Fruit fly (Drosophila melanogaster) whole organism, embryonic: ENCODE measurements around the gene CG31740.

Source experiments
- Adf1 ChIP-seq: fragments of 200-800 bp; sonication (Bioruptor generic); IDR thresholded peaks from 2 replicates; pipeline ENCODE4 v1.3.6; 2022; ENCODE audit warnings: missing biosample characterization, missing genetic modification characterization
- CG10979 ChIP-seq: fragments of 200-800 bp; sonication (Bioruptor generic); optimal IDR thresholded peaks from 2 replicates; lab custom pipeline; 2018; ENCODE audit warnings: missing biosample characterization, mild to moderate bottlenecking, missing genetic modification characterization, moderate library complexity
- CG11398 ChIP-seq: fragments of 200-800 bp; sonication (Bioruptor generic); optimal IDR thresholded peaks from 2 replicates; lab custom pipeline; 2016; ENCODE audit warnings: missing biosample characterization, missing genetic modification characterization
- CG11696 ChIP-seq: fragments of 200-800 bp; sonication (Bioruptor generic); IDR thresholded peaks from 2 replicates; pipeline ENCODE4 v1.3.6; 2022; ENCODE audit warnings: missing biosample characterization, missing genetic modification characterization
- CG1233 ChIP-seq: fragments of 200-800 bp; sonication (Bioruptor generic); optimal IDR thresholded peaks from 4 replicates; lab custom pipeline; 2018; ENCODE audit warnings: missing biosample characterization, mild to moderate bottlenecking, missing genetic modification characterization
- CG13123 ChIP-seq: fragments of 200-800 bp; sonication (Bioruptor generic); optimal IDR thresholded peaks from 2 replicates; lab custom pipeline; 2016; ENCODE audit warnings: missing biosample characterization, missing genetic modification characterization
- CG13624 ChIP-seq: fragments of 200-800 bp; sonication (Bioruptor generic); optimal IDR thresholded peaks from 2 replicates; lab custom pipeline; 2016; ENCODE audit warnings: missing biosample characterization, missing genetic modification characterization
- CG14965 ChIP-seq: fragments of 200-800 bp; sonication (Bioruptor generic); optimal IDR thresholded peaks from 2 replicates; lab custom pipeline; 2016; ENCODE audit warnings: missing biosample characterization, missing genetic modification characterization, borderline replicate concordance
- CG1529 ChIP-seq: fragments of 200-800 bp; sonication (Bioruptor generic); optimal IDR thresholded peaks from 3 replicates; lab custom pipeline; 2018; ENCODE audit warnings: missing biosample characterization, missing genetic modification characterization
- CG18011 ChIP-seq: fragments of 200-800 bp; sonication (Bioruptor generic); optimal IDR thresholded peaks from 2 replicates; lab custom pipeline; 2017; ENCODE audit warnings: missing biosample characterization, missing genetic modification characterization, mild to moderate bottlenecking, moderate library complexity, missing genotype
- CG18262 ChIP-seq: fragments of 200-800 bp; optimal IDR thresholded peaks from 3 replicates; lab custom pipeline; 2019; ENCODE audit warnings: missing biosample characterization, mild to moderate bottlenecking, missing genetic modification characterization, moderate library complexity
- CG18619 ChIP-seq: fragments of 200-800 bp; sonication (Bioruptor generic); optimal IDR thresholded peaks from 3 replicates; lab custom pipeline; 2017; ENCODE audit warnings: missing biosample characterization, mild to moderate bottlenecking, missing genetic modification characterization
- CG2199 ChIP-seq: fragments of 200-800 bp; sonication (Bioruptor generic); IDR thresholded peaks from 3 replicates; pipeline ENCODE4 v1.3.6; 2022; ENCODE audit warnings: missing biosample characterization, missing genetic modification characterization
- CG32772 ChIP-seq: fragments of 200-800 bp; sonication (Bioruptor generic); IDR thresholded peaks from 2 replicates; pipeline ENCODE4 v1.3.6; 2022; ENCODE audit warnings: missing biosample characterization, missing genetic modification characterization
- CG34224 ChIP-seq: fragments of 200-800 bp; sonication (Bioruptor generic); IDR thresholded peaks from 3 replicates; pipeline ENCODE4 v1.3.6; 2022; ENCODE audit warnings: missing biosample characterization, missing genetic modification characterization; ENCODE audit not compliant: partially characterized antibody
- CG34422 ChIP-seq: fragments of 200-800 bp; sonication (Bioruptor generic); IDR thresholded peaks from 3 replicates; pipeline ENCODE4 v1.3.6; 2022; ENCODE audit warnings: missing biosample characterization, missing genetic modification characterization
- CG4707 ChIP-seq: fragments of 200-800 bp; sonication (Bioruptor generic); optimal IDR thresholded peaks from 2 replicates; lab custom pipeline; 2018; ENCODE audit warnings: missing biosample characterization, mild to moderate bottlenecking, missing genetic modification characterization, moderate library complexity
- CG4730 ChIP-seq: fragments of 200-800 bp; sonication (Bioruptor generic); IDR thresholded peaks from 2 replicates; pipeline ENCODE4 v1.3.6; 2022; ENCODE audit warnings: missing biosample characterization, missing genetic modification characterization
- CG6654 ChIP-seq: fragments of 200-800 bp; sonication (Bioruptor generic); optimal IDR thresholded peaks from 2 replicates; lab custom pipeline; 2017; ENCODE audit warnings: missing biosample characterization, mild to moderate bottlenecking, missing genetic modification characterization
- CG6813 ChIP-seq: fragments of 200-800 bp; sonication (Bioruptor generic); optimal IDR thresholded peaks from 2 replicates; lab custom pipeline; 2017; ENCODE audit warnings: missing biosample characterization, missing genetic modification characterization, mild to moderate bottlenecking, moderate library complexity, missing genetic modification reagents
- CG8089 ChIP-seq: fragments of 200-800 bp; sonication (Bioruptor generic); optimal IDR thresholded peaks from 3 replicates; lab custom pipeline; 2016; ENCODE audit warnings: missing biosample characterization, missing genetic modification characterization
- CG8478 ChIP-seq: fragments of >200 bp; optimal IDR thresholded peaks from 2 replicates; lab custom pipeline; 2018
- CG8944 ChIP-seq: fragments of 200-800 bp; sonication (Bioruptor generic); optimal IDR thresholded peaks from 3 replicates; lab custom pipeline; 2016; ENCODE audit warnings: missing biosample characterization, missing genetic modification characterization
- CkIIα-i1 ChIP-seq: fragments of 200-800 bp; sonication (Bioruptor generic); IDR thresholded peaks from 2 replicates; pipeline ENCODE4 v1.3.6; 2022; ENCODE audit warnings: missing biosample characterization, missing genetic modification characterization
- Dfd ChIP-seq, 2 experiments: fragments of >200 bp; optimal IDR thresholded peaks; 2 replicates each; lab custom pipeline; 2017; ENCODE audit warnings: missing biosample characterization in 2 of 2, missing genetic modification characterization in 2 of 2
- H15 ChIP-seq: fragments of 200-800 bp; sonication (Bioruptor generic); IDR thresholded peaks from 3 replicates; pipeline ENCODE4 v1.3.6; 2022; ENCODE audit warnings: missing biosample characterization, missing genetic modification characterization
- HLH54F ChIP-seq: fragments of 200-800 bp; sonication (Bioruptor generic); optimal IDR thresholded peaks from 3 replicates; lab custom pipeline; 2016; ENCODE audit warnings: missing biosample characterization, missing genetic modification characterization
- MBD-R2 ChIP-seq: fragments of 200-800 bp; sonication (Bioruptor generic); IDR thresholded peaks from 2 replicates; pipeline ENCODE4 v1.3.6; 2022; ENCODE audit warnings: missing biosample characterization, missing genetic modification characterization
- Rfx ChIP-seq: fragments of 200-800 bp; sonication (Bioruptor generic); IDR thresholded peaks from 2 replicates; pipeline ENCODE4 v1.3.6; 2022; ENCODE audit warnings: missing biosample characterization, missing genetic modification characterization
- Trl ChIP-seq, 3 experiments: fragments of >200 bp in 2 of 3; fragments of 200-800 bp in 1 of 3; sonication (Bioruptor generic) in 1 of 3; optimal IDR thresholded peaks; 2 replicates in 1 of 3; 3 replicates in 2 of 3; lab custom pipeline; 2016 to 2017; ENCODE audit warnings: missing biosample characterization in 1 of 3, missing genetic modification characterization in 1 of 3
- ash1 ChIP-seq: fragments of 200-800 bp; sonication (Bioruptor generic); optimal IDR thresholded peaks from 2 replicates; lab custom pipeline; 2018; ENCODE audit warnings: missing biosample characterization, mild to moderate bottlenecking, missing genetic modification characterization
- caup ChIP-seq: fragments of 200-800 bp; sonication (Bioruptor generic); optimal IDR thresholded peaks from 3 replicates; lab custom pipeline; 2017; ENCODE audit warnings: missing biosample characterization, mild to moderate bottlenecking, missing genetic modification characterization, moderate library complexity; ENCODE audit not compliant: severe bottlenecking
- ci ChIP-seq: fragments of 200-800 bp; sonication (Bioruptor generic); IDR thresholded peaks from 3 replicates; pipeline ENCODE4 v1.3.6; 2022; ENCODE audit warnings: missing biosample characterization, missing genetic modification characterization
- dimm ChIP-seq: fragments of 200-800 bp; sonication (Bioruptor generic); IDR thresholded peaks from 2 replicates; pipeline ENCODE4 v1.3.6; 2022; ENCODE audit warnings: missing biosample characterization, missing genetic modification characterization
- fu2 ChIP-seq: fragments of 200-800 bp; sonication (Bioruptor generic); optimal IDR thresholded peaks from 2 replicates; lab custom pipeline; 2016; ENCODE audit warnings: missing biosample characterization, missing genetic modification characterization
- grn ChIP-seq: fragments of 200-800 bp; sonication (Bioruptor generic); optimal IDR thresholded peaks from 3 replicates; lab custom pipeline; 2017; ENCODE audit warnings: missing biosample characterization, missing genetic modification characterization
- kay ChIP-seq: fragments of 200-800 bp; sonication (Bioruptor generic); optimal IDR thresholded peaks from 2 replicates; lab custom pipeline; 2016; ENCODE audit warnings: missing biosample characterization, missing genetic modification characterization
- lola ChIP-seq, 3 experiments: fragments of >200 bp in 2 of 3; fragments of 200-800 bp in 1 of 3; sonication (Bioruptor generic) in 1 of 3; optimal IDR thresholded peaks; 2 replicates each; lab custom pipeline; 2017 to 2019; ENCODE audit warnings: missing biosample characterization in 3 of 3, missing genetic modification characterization in 3 of 3, mild to moderate bottlenecking in 1 of 3, moderate library complexity in 1 of 3
- lov ChIP-seq, 2 experiments: fragments of 200-800 bp in 1 of 2; fragments of >200 bp in 1 of 2; sonication (Bioruptor generic) in 1 of 2; IDR thresholded peaks in 1 of 2; optimal IDR thresholded peaks in 1 of 2; 2 replicates in 1 of 2; 3 replicates in 1 of 2; pipeline versions ENCODE4 v1.3.6 to Lab custom; 2017 to 2022; ENCODE audit warnings: missing biosample characterization in 1 of 2, missing genetic modification characterization in 1 of 2
- nau ChIP-seq: fragments of 200-800 bp; sonication (Bioruptor generic); optimal IDR thresholded peaks from 3 replicates; lab custom pipeline; 2017; ENCODE audit warnings: missing biosample characterization, mild to moderate bottlenecking, missing genetic modification characterization, missing genetic modification reagents
- nerfin-2 ChIP-seq: fragments of 200-800 bp; sonication (Bioruptor generic); IDR thresholded peaks from 2 replicates; pipeline ENCODE4 v1.3.6; 2022; ENCODE audit warnings: missing biosample characterization, missing genetic modification characterization; ENCODE audit not compliant: partially characterized antibody
- peb ChIP-seq: fragments of 200-800 bp; sonication (Bioruptor generic); IDR thresholded peaks from 2 replicates; pipeline ENCODE4 v1.3.6; 2022; ENCODE audit warnings: missing biosample characterization, missing genetic modification characterization
- phol ChIP-seq: fragments of 200-800 bp; sonication (Bioruptor generic); optimal IDR thresholded peaks from 3 replicates; lab custom pipeline; 2018; ENCODE audit warnings: missing biosample characterization, mild to moderate bottlenecking, missing genetic modification characterization, moderate library complexity
- salm ChIP-seq: fragments of 200-800 bp; sonication (Bioruptor generic); optimal IDR thresholded peaks from 2 replicates; lab custom pipeline; 2018; ENCODE audit warnings: missing biosample characterization, mild to moderate bottlenecking, missing genetic modification characterization
- ssp ChIP-seq: fragments of 200-800 bp; sonication (Bioruptor generic); IDR thresholded peaks from 2 replicates; pipeline ENCODE4 v1.3.6; 2022; ENCODE audit warnings: missing biosample characterization, missing genetic modification characterization
- vnd ChIP-seq: fragments of 200-800 bp; sonication (Bioruptor generic); IDR thresholded peaks from 3 replicates; pipeline ENCODE4 v1.3.6; 2022; ENCODE audit warnings: missing biosample characterization, missing genetic modification characterization; ENCODE audit not compliant: partially characterized antibody
- vvl ChIP-seq: fragments of 200-800 bp; sonication (Bioruptor generic); IDR thresholded peaks from 2 replicates; pipeline ENCODE4 v1.3.6; 2022; ENCODE audit warnings: missing biosample characterization, missing genetic modification characterization
- zen2 ChIP-seq: fragments of 200-800 bp; sonication (Bioruptor generic); IDR thresholded peaks from 3 replicates; pipeline ENCODE4 v1.3.6; 2022; ENCODE audit warnings: missing biosample characterization, missing genetic modification characterization; ENCODE audit not compliant: partially characterized antibody
- zf30C ChIP-seq: fragments of 200-800 bp; sonication (Bioruptor generic); optimal IDR thresholded peaks from 3 replicates; lab custom pipeline; 2018; ENCODE audit warnings: missing biosample characterization, mild to moderate bottlenecking, missing genetic modification characterization

The CG31740 gene

dm6 chr2L:17963071-17963567 lies 45.6 kb upstream of the CG31740 start, which contains the start of gene CG5674 (continued):
- peak; percentile 80 for TF ChIP-seq CG34224 (GFP tag; lab: Robert Waterston, UW)
- TF ChIP-seq nau (GFP tag; lab: Kevin White, UChicago), result no peak
- no peak for TF ChIP-seq CG6813 (GFP tag; lab: Kevin White, UChicago)
- TF ChIP-seq ssp (GFP tag; lab: Robert Waterston, UW), result no peak
- peak; percentile 80 for TF ChIP-seq zen2 (GFP tag; lab: Robert Waterston, UW)
- peak; percentile 39; the same call in 1 of the 2 replicates for TF ChIP-seq CG32772 (GFP tag; lab: Robert Waterston, UW)
- no peak for TF ChIP-seq lola (GFP tag; optimal IDR thresholded peaks at IDR 0.05; lab: Kevin White, UChicago)
- TF ChIP-seq Adf1 (GFP tag; lab: Robert Waterston, UW), result no peak; the same call in 1 of the 2 replicates
- TF ChIP-seq peb (GFP tag; lab: Robert Waterston, UW), result no peak
- TF ChIP-seq CG6654 (GFP tag; lab: Kevin White, UChicago), result no peak
- TF ChIP-seq kay (GFP tag; lab: Kevin White, UChicago), result no peak
- TF ChIP-seq ci (GFP tag; lab: Robert Waterston, UW), result peak; percentile 70; the same call in 1 of the 3 replicates
- TF ChIP-seq nerfin-2 (GFP tag; lab: Robert Waterston, UW), result peak; percentile 84; the same call in 1 of the 2 replicates
- peak; percentile 23 for TF ChIP-seq CG18619 (GFP tag; lab: Kevin White, UChicago)
- no peak for TF ChIP-seq CG14965 (GFP tag; lab: Kevin White, UChicago)
- no peak for TF ChIP-seq Trl (optimal IDR thresholded peaks at IDR 0.05; lab: Kevin White, UChicago)
- TF ChIP-seq Trl (GFP tag; optimal IDR thresholded peaks at IDR 0.05; lab: Kevin White, UChicago), result peak; percentile 42
- TF ChIP-seq CG2199 (GFP tag; lab: Robert Waterston, UW), result peak; percentile 53; the same call in 1 of the 3 replicates
- peak; percentile 77; the same call in 1 of the 2 replicates for TF ChIP-seq vvl
- TF ChIP-seq CG1529 (GFP tag; lab: Kevin White, UChicago), result no peak
- TF ChIP-seq ash1 (GFP tag; lab: Kevin White, UChicago), result no peak
- TF ChIP-seq CG8944 (GFP tag; lab: Kevin White, UChicago), result peak; percentile 42
- TF ChIP-seq HLH54F (GFP tag; lab: Kevin White, UChicago), result peak; percentile 66
- TF ChIP-seq fu2, result peak; percentile 44
- TF ChIP-seq zf30C (GFP tag; lab: Kevin White, UChicago), result peak; percentile 94
- TF ChIP-seq grn, result no peak
- peak; percentile 74; the same call in 1 of the 3 replicates for TF ChIP-seq CG34422 (GFP tag; lab: Robert Waterston, UW)
- TF ChIP-seq CG4730 (GFP tag; lab: Robert Waterston, UW), result peak; percentile 50
- TF ChIP-seq CG11398 (GFP tag; lab: Kevin White, UChicago), result no peak
- TF ChIP-seq CG13624 (GFP tag; lab: Kevin White, UChicago), result no peak
- TF ChIP-seq Rfx (GFP tag; lab: Robert Waterston, UW), result peak; percentile 75
- no peak for TF ChIP-seq CG8478 (lab: Kevin White, UChicago)
- no peak for TF ChIP-seq salm (tag; lab: Kevin White, UChicago)
- TF ChIP-seq CG1233 (GFP tag; lab: Kevin White, UChicago), result no peak
- no peak for TF ChIP-seq CG18011
- peak; percentile 20 for TF ChIP-seq CG10979 (tag; lab: Kevin White, UChicago)
- no peak for TF ChIP-seq lov (optimal IDR thresholded peaks at IDR 0.05; lab: Kevin White, UChicago)
- TF ChIP-seq lov (GFP tag; IDR thresholded peaks at IDR 0.05; lab: Robert Waterston, UW), result no peak
- TF ChIP-seq MBD-R2 (GFP tag; lab: Robert Waterston, UW), result peak; percentile 85
- TF ChIP-seq vnd (GFP tag; lab: Robert Waterston, UW), result peak; percentile 83
- no peak for TF ChIP-seq CkIIα-i1 (GFP tag; lab: Robert Waterston, UW)
- TF ChIP-seq CG13123 (GFP tag; lab: Kevin White, UChicago), result no peak
- TF ChIP-seq CG8089, result peak; percentile 48
- no peak for TF ChIP-seq Dfd (GFP tag; optimal IDR thresholded peaks at IDR 0.05; lab: Kevin White, UChicago)
- TF ChIP-seq dimm (GFP tag; lab: Robert Waterston, UW), result no peak
- TF ChIP-seq CG11696 (GFP tag; lab: Robert Waterston, UW), result no peak
- no peak for TF ChIP-seq CG18262
- peak; percentile 72 for TF ChIP-seq phol (tag; lab: Kevin White, UChicago)
- TF ChIP-seq caup (GFP tag; lab: Kevin White, UChicago), result peak; percentile 50
- no peak for TF ChIP-seq CG4707 (GFP tag; lab: Kevin White, UChicago)
- peak; percentile 53; the same call in 1 of the 3 replicates for TF ChIP-seq H15 (GFP tag; lab: Robert Waterston, UW)
